Worm (Caenorhabditis elegans) whole organism, L2 larva: ENCODE data around the gene H06I04.3.

Source experiments
- C34F6.9 ChIP-seq: fragments of 150-350 bp; optimal IDR thresholded peaks from 2 replicates; lab custom pipeline; 2014; ENCODE audit warnings: missing biosample characterization, missing genetic modification characterization
- F13H6.1 ChIP-seq: sonication (generic microtip); optimal IDR thresholded peaks from 2 replicates; lab custom pipeline; 2016; ENCODE audit warnings: missing genetic modification characterization, missing compliant biosample characterization
- Y55F3AM.14 ChIP-seq: fragments of 200-800 bp; sonication (Bioruptor generic); optimal IDR thresholded peaks from 2 replicates; lab custom pipeline; 2018; ENCODE audit warnings: mild to moderate bottlenecking, missing genetic modification characterization, missing compliant biosample characterization
- alr-1 ChIP-seq: fragments of 150-350 bp; optimal IDR thresholded peaks from 2 replicates; lab custom pipeline; 2014; ENCODE audit warnings: missing biosample characterization, missing genetic modification characterization
- aly-2 ChIP-seq: fragments of 150-350 bp; optimal IDR thresholded peaks from 2 replicates; lab custom pipeline; 2014; ENCODE audit warnings: missing biosample characterization, missing genetic modification characterization
- ama-1 ChIP-seq: fragments of 150-350 bp; optimal IDR thresholded peaks from 2 replicates; lab custom pipeline; 2018; ENCODE audit warnings: inconsistent platforms
- blmp-1 ChIP-seq: sonication (generic microtip); optimal IDR thresholded peaks from 2 replicates; lab custom pipeline; 2017; ENCODE audit warnings: missing genetic modification characterization, mild to moderate bottlenecking, missing compliant biosample characterization, antibody characterized with exemption, moderate library complexity; ENCODE audit not compliant: insufficient read depth
- ceh-16 ChIP-seq: fragments of 150-350 bp; optimal IDR thresholded peaks from 2 replicates; lab custom pipeline; 2014; ENCODE audit warnings: missing biosample characterization, missing genetic modification characterization
- crh-2 ChIP-seq: sonication (generic microtip); optimal IDR thresholded peaks from 2 replicates; lab custom pipeline; 2017; ENCODE audit warnings: missing biosample characterization, missing genetic modification characterization
- dmd-4 ChIP-seq: sonication (generic microtip); optimal IDR thresholded peaks from 2 replicates; lab custom pipeline; 2017; ENCODE audit warnings: missing biosample characterization, missing genetic modification characterization
- elt-1 ChIP-seq: fragments of 150-350 bp; optimal IDR thresholded peaks from 2 replicates; lab custom pipeline; 2014; ENCODE audit warnings: missing biosample characterization, missing genetic modification characterization
- elt-3 ChIP-seq: sonication (generic microtip); optimal IDR thresholded peaks from 2 replicates; lab custom pipeline; 2017; ENCODE audit warnings: missing biosample characterization, missing genetic modification characterization
- fos-1 ChIP-seq: fragments of 150-350 bp; optimal IDR thresholded peaks from 2 replicates; lab custom pipeline; 2014; ENCODE audit warnings: missing biosample characterization, missing genetic modification characterization
- gmeb-1 ChIP-seq: fragments of 150-350 bp; optimal IDR thresholded peaks from 2 replicates; lab custom pipeline; 2014; ENCODE audit warnings: missing biosample characterization, missing genetic modification characterization
- lin-13 ChIP-seq: fragments of 150-350 bp; optimal IDR thresholded peaks from 2 replicates; lab custom pipeline; 2014; ENCODE audit warnings: missing biosample characterization, missing genetic modification reagents, missing genetic modification characterization
- lin-39 ChIP-seq: fragments of 150-350 bp; optimal IDR thresholded peaks from 2 replicates; lab custom pipeline; 2014; ENCODE audit warnings: missing biosample characterization, missing genetic modification reagents, missing genetic modification characterization
- lsy-2 ChIP-seq, 2 experiments: fragments of 150-350 bp in 1 of 2; sonication (generic microtip) in 1 of 2; optimal IDR thresholded peaks; 2 replicates each; lab custom pipeline; 2014 to 2017; ENCODE audit warnings: missing biosample characterization in 2 of 2, missing genetic modification characterization in 2 of 2
- nhr-10 ChIP-seq: sonication (generic microtip); optimal IDR thresholded peaks from 2 replicates; lab custom pipeline; 2017; ENCODE audit warnings: missing biosample characterization, missing genetic modification characterization
- nhr-11 ChIP-seq: fragments of 150-350 bp; optimal IDR thresholded peaks from 2 replicates; lab custom pipeline; 2014; ENCODE audit warnings: missing biosample characterization, missing genetic modification characterization
- nhr-12 ChIP-seq: fragments of 150-350 bp; optimal IDR thresholded peaks from 2 replicates; lab custom pipeline; 2014; ENCODE audit warnings: missing biosample characterization, missing genetic modification characterization
- nhr-129 ChIP-seq: fragments of 150-350 bp; optimal IDR thresholded peaks from 2 replicates; lab custom pipeline; 2014; ENCODE audit warnings: missing biosample characterization, missing genetic modification characterization
- nhr-23 ChIP-seq: fragments of 150-350 bp; optimal IDR thresholded peaks from 2 replicates; lab custom pipeline; 2014; ENCODE audit warnings: missing biosample characterization, missing genetic modification reagents, missing genetic modification characterization
- nhr-25 ChIP-seq: fragments of 150-350 bp; sonication (generic microtip); optimal IDR thresholded peaks from 3 replicates; lab custom pipeline; 2014; ENCODE audit warnings: missing biosample characterization, missing genetic modification characterization
- peb-1 ChIP-seq: fragments of 150-350 bp; optimal IDR thresholded peaks from 2 replicates; lab custom pipeline; 2014; ENCODE audit warnings: missing biosample characterization, missing genetic modification characterization
- sem-4 ChIP-seq: fragments of 150-350 bp; optimal IDR thresholded peaks from 2 replicates; lab custom pipeline; 2014; ENCODE audit warnings: missing biosample characterization, missing genetic modification reagents, missing genetic modification characterization
- sma-3 ChIP-seq: sonication (generic microtip); optimal IDR thresholded peaks from 2 replicates; lab custom pipeline; 2016; ENCODE audit warnings: missing genetic modification reagents, missing genetic modification characterization, missing compliant biosample characterization
- sma-9 ChIP-seq, 2 experiments: fragments of 150-350 bp in 1 of 2; sonication (generic microtip) in 1 of 2; optimal IDR thresholded peaks; 2 replicates each; lab custom pipeline; 2014 to 2016; ENCODE audit warnings: missing genetic modification characterization in 2 of 2, mild to moderate bottlenecking in 1 of 2, missing biosample characterization in 1 of 2, missing compliant biosample characterization in 1 of 2, missing genetic modification reagents in 1 of 2, moderate library complexity in 1 of 2
- unc-39 ChIP-seq: fragments of 150-350 bp; optimal IDR thresholded peaks from 2 replicates; lab custom pipeline; 2014; ENCODE audit warnings: missing biosample characterization, missing genetic modification characterization
- unc-55 ChIP-seq: fragments of 150-350 bp; sonication (generic microtip); optimal IDR thresholded peaks from 3 replicates; lab custom pipeline; 2014; ENCODE audit warnings: missing biosample characterization, missing genetic modification reagents, missing genetic modification characterization
- ztf-1 ChIP-seq: fragments of 200-800 bp; sonication (Bioruptor generic); conservative IDR thresholded peaks from 2 replicates; pipeline ENCODE4 v1.3.6; 2022; ENCODE audit warnings: missing genetic modification characterization, missing compliant biosample characterization

The H06I04.3 gene

ce11 chrIII:3070026-3070573 is at the start of gene H06I04.3:
Gene H06I04.3 (plus strand): TSS chrIII:3070523.
- peak; percentile 81 for TF ChIP-seq gmeb-1 (tag; lab: Kevin White, UChicago)
- peak; percentile 20 for TF ChIP-seq nhr-129 (tag; lab: Kevin White, UChicago)
- no peak for TF ChIP-seq nhr-12
- peak in 1 of 2 experiments; percentile 61 for TF ChIP-seq lsy-2 (tag; optimal IDR thresholded peaks at IDR 0.05; lab: Kevin White, UChicago)
- no peak for TF ChIP-seq C34F6.9 (tag; lab: Kevin White, UChicago)
- TF ChIP-seq unc-55 (GFP tag; lab: Kevin White, UChicago): peak; percentile 68
- TF ChIP-seq blmp-1 (tag; lab: Kevin White, UChicago): no peak
- TF ChIP-seq dmd-4 (tag; lab: Kevin White, UChicago): no peak

ce11 chrIII:3026679-3027078 is 43.6 kb upstream of the H06I04.3 start:
- TF ChIP-seq unc-39 (no peak), nhr-11 (no peak)

- TF ChIP-seq nhr-11: no peak
- TF ChIP-seq nhr-23 (tag; lab: Kevin White, UChicago): no peak
- no peak for TF ChIP-seq elt-3 (tag; lab: Kevin White, UChicago)
- no peak for TF ChIP-seq sma-9 (GFP tag; optimal IDR thresholded peaks at IDR 0.05; lab: Kevin White, UChicago)
- TF ChIP-seq sma-9 (tag; optimal IDR thresholded peaks at IDR 0.05; lab: Kevin White, UChicago): no peak
- no peak for TF ChIP-seq sma-3 (GFP tag; lab: Kevin White, UChicago)
- TF ChIP-seq fos-1 (tag; lab: Kevin White, UChicago): peak; percentile 30
- no peak for TF ChIP-seq unc-39
- TF ChIP-seq dmd-4 (tag; lab: Kevin White, UChicago): no peak
- TF ChIP-seq gmeb-1 (tag; lab: Kevin White, UChicago): peak; percentile 18
- peak; percentile 81 for TF ChIP-seq Y55F3AM.14
- peak; percentile 33 for TF ChIP-seq blmp-1 (tag; lab: Kevin White, UChicago)
- no peak for TF ChIP-seq lin-39 (tag; lab: Kevin White, UChicago)
- no peak for TF ChIP-seq F13H6.1 (tag; lab: Kevin White, UChicago)
- no peak for TF ChIP-seq ama-1 (lab: Kevin White, UChicago)
- peak; percentile 63 for TF ChIP-seq nhr-25 (tag; lab: Kevin White, UChicago)
- TF ChIP-seq ztf-1 (GFP tag; lab: Robert Waterston, UW): no peak
- no peak for TF ChIP-seq crh-2 (tag; lab: Kevin White, UChicago)
- no peak for TF ChIP-seq lin-13
- TF ChIP-seq elt-1 (tag; lab: Kevin White, UChicago): no peak
Measured at ce11 chrIII:3029822-3030221, 40.5 kb upstream of the H06I04.3 start.

- no peak for TF ChIP-seq nhr-10 (tag; lab: Kevin White, UChicago)
- no peak for TF ChIP-seq lin-13
- peak; percentile 15 for TF ChIP-seq Y55F3AM.14
- TF ChIP-seq lsy-2 (tag; optimal IDR thresholded peaks at IDR 0.05; lab: Kevin White, UChicago): peak in 1 of 2 experiments; percentile 25
Measured at ce11 chrIII:3031017-3031756, 39.1 kb upstream of the H06I04.3 start.

ce11 chrIII:3033507-3033906 is 36.8 kb upstream of the H06I04.3 start:
- TF ChIP-seq Y55F3AM.14 (no peak), peb-1 (tag; lab: Kevin White, UChicago) (no peak), sma-9 (GFP tag; optimal IDR thresholded peaks at IDR 0.05; lab: Kevin White, UChicago) (no peak), sma-9 (tag; optimal IDR thresholded peaks at IDR 0.05; lab: Kevin White, UChicago) (no peak), aly-2 (tag; lab: Kevin White, UChicago) (no peak), alr-1 (tag; lab: Kevin White, UChicago) (no peak), ceh-16 (tag; lab: Kevin White, UChicago) (no peak), lsy-2 (tag; optimal IDR thresholded peaks at IDR 0.05; lab: Kevin White, UChicago) (no peak), ztf-1 (GFP tag; lab: Robert Waterston, UW) (no peak), ama-1 (lab: Kevin White, UChicago) (no peak), sem-4 (tag; lab: Kevin White, UChicago) (no peak)
